Fruit fly (Drosophila melanogaster): ENCODE data around the gene Ncc69.
A peak's percentile ranks its signal among the peaks of the same experiment; 100 is the strongest.

Gene Ncc69

dm6 chr3L:12391240-12391843, at the start of gene Ncc69:
Gene Ncc69 (minus strand): TSS chr3L:12391444.
- TF ChIP-seq noc (tag; optimal IDR thresholded peaks at IDR 0.05), result no peak

- TF ChIP-seq noc (tag; optimal IDR thresholded peaks at IDR 0.05), result no peak
These were observed 43.2 kb upstream of the Ncc69 start for dm6 chr3L:12434432-12434831.

dm6 chr3L:12433710-12434109, 42.5 kb upstream of the Ncc69 start:
- TF ChIP-seq noc (tag; optimal IDR thresholded peaks at IDR 0.05), result no peak

- TF ChIP-seq noc (tag; optimal IDR thresholded peaks at IDR 0.05), result no peak
These were observed 41.3 kb upstream of the Ncc69 start, which contains the start of gene toe for dm6 chr3L:12432392-12433012. Gene toe (minus strand): TSS chr3L:12432668.

DNA sequence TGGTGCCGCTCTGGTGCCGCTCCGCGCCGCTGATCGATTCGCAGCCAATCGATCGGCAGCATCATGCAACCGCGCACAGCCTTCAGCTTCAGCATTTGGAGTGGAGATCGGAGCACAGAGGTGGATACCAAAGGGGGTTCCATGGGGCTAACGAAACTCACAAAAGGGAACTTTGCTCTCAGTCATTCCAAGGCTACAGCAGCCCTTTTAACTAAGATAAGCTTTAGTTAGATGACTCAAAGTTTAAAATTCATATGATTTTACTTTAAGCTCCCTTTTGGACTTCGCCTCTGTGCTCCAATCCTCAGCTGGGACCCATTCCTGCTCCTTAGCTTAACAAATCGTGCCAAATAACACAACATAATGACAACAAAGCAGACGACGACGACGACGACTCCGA, 29.2 kb upstream of the Ncc69 start:
- TF ChIP-seq noc (tag; optimal IDR thresholded peaks at IDR 0.05), result no peak

DNA sequence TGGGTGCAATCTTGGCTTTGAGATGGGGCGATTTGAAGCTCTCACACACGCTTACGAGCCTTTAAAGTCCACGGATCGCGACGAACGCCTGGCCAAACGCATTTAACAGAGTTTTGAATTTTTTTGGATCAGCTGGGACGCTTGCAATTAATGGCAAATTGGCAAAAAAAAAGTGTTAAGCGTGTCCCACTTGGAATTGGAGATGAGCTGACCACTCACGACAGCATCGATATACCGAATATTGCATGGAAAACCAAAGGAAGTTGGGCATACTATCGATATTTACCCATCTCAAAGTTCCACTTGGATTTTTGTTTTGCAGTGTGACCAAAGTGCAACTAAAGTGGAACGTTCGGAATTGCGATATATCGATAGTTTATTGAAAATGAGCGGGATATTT, 26.1 kb upstream of the Ncc69 start, which contains the start of gene ArfGAP1:
Gene ArfGAP1 (minus strand): TSS at position 240 of the 400 bp plus-strand sequence.
- no peak for TF ChIP-seq noc (tag; optimal IDR thresholded peaks at IDR 0.05)

- TF ChIP-seq noc (tag; optimal IDR thresholded peaks at IDR 0.05), result no peak
These were observed 23.1 kb upstream of the Ncc69 start, which contains the start of gene SCaMC for dm6 chr3L:12414189-12414964. Gene SCaMC (minus strand): TSS chr3L:12414842.

- TF ChIP-seq noc (tag; optimal IDR thresholded peaks at IDR 0.05), result no peak
These were observed 20.0 kb upstream of the Ncc69 start for dm6 chr3L:12411214-12411685.

DNA sequence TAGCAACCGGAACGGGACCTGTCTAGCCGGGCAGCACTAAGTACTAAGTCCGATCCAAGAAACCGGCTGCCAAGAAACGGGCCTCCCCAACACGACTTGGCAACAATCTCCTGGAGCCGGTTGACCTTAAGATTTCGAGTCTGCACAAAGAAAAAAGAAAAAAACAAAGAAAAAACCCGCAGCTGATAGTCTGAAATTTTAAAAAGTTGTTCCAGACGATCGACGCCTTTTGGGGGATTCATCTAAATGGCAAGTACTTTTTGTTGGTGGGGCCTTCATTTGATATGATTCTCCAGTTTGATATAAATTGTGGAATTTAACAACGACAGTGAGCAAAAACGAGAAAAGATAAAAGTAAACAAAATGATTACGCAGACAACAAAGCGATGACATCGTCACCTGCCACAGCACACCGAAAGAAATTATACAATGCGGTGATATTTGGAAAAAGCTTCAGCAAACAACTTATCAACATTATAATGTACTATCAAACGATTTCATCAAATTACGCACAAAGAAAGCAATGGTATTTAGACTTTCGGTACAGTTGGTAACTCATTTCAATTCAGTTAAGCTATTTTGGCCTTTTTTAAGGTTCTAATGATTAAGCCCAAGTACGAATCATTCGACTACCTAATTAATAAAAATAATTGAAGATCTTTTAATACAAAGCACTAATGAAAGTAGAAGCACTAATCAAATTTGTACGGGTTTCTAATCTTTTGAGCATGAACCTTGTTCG, 19.4 kb upstream of the Ncc69 start:
- TF ChIP-seq noc (tag; optimal IDR thresholded peaks at IDR 0.05), result peak; percentile 51

- peak; percentile 45 for TF ChIP-seq noc (tag; optimal IDR thresholded peaks at IDR 0.05)
These were observed 18.4 kb upstream of the Ncc69 start for dm6 chr3L:12409343-12410302.

DNA sequence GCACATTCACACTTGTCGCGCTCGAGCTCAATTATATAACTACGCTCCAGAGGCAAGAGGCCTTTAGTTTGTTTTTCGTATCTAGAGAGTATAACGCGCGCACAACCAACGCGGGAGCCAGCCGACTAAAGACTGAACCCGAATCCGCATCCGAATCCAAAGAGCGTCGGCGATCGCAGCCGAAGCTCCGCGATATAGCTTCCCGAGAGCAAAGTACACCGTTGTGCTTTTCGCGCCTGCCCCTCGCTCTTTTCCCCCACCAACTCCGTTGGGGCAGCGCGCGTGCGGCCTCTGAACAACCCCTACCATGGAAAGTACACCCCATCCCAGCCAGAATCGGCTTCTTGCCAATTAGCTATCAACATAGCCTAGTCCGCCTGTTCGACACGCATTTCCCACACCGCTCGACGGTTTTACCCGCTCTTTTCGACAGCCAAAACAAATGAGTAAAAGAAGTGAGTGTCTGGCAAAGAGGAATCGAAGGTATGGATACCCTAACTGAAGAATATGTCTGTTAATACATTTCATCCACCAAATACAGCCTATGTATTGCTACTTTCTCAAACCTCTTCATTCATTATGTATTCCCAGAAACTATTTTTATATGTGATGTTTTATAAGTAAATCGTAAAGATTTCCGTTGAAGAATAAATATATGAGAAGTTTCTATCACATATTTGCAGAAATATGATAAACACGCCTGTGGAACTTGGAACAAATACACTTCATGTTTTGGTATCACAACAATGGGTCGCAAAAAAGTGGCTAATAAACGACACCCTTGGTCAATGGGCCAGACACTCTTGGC, 17.5 kb upstream of the Ncc69 start:
- peak; percentile 55 for TF ChIP-seq noc (tag; optimal IDR thresholded peaks at IDR 0.05)

DNA sequence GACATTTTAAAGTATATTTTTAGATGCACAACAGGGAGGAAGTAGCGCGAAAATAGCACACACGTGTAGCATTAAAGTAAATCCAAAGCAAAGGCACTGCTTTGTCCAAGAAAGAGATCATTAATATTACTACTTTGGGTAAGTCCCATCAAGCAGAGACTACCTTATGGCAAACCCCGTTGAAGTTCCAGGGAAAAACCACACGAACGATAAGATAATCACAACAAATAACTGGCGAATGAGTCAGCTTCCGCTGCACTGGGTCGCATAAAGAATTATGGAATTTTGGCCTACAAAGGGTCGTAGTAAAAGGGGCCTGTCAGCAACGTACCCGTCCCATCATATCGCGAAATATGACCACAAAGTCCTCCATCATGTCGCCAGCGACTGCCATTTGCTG, 16.5 kb upstream of the Ncc69 start:
- TF ChIP-seq noc (tag; optimal IDR thresholded peaks at IDR 0.05), result no peak

DNA sequence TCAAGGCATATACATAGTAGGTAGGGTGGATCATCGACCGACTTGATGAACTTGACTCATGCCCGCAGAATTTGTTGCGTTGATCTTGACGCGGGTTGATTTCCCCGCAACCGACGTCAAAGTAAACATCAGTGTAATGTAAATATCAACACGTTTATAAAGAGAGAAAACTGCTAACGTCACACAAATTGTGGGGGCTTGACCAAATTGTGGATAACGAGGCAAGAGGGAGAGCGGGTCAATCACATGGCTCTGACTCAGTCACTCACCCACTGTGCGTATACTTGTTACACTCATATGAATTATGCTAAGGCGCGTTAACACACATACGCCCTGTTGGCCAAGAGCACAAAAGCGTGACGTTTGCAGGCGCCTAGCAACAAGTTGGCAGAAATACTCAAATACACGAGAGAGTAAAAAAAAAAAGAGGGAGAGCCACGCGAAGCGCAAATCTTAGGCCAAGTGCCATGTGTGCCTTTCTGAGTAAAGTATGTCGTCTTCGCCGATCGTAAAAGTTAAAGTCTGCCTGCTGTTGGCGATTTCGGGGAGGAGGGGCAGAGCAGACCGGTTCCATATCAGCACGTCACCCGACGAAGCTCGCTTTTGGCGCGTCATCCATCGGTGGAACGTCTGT, 15.9 kb upstream of the Ncc69 start:
- TF ChIP-seq noc (tag; optimal IDR thresholded peaks at IDR 0.05), result peak; percentile 67

All from whole organism, larva.